Worm (Caenorhabditis elegans): ENCODE data around the gene M04B2.6.

M04B2.6 gene

ce11 chrIV:11474067-11474466, 36.5 kb downstream of the M04B2.6 start (continued):
- TF ChIP-seq C06A6.2 (GFP tag; conservative IDR thresholded peaks at IDR 0.05) (peak; percentile 46; the same call in 1 of the 2 replicates), B0261.1 (tag; optimal IDR thresholded peaks at IDR 0.05) (peak; percentile 87), mxl-1 (tag; optimal IDR thresholded peaks at IDR 0.05) (peak; percentile 94), ztf-22 (GFP tag; optimal IDR thresholded peaks at IDR 0.05) (no peak), C17E4.6 (GFP tag; IDR thresholded peaks at IDR 0.05) (peak; percentile 78; the same call in 1 of the 2 replicates), snpc-1.3 (tag; optimal IDR thresholded peaks at IDR 0.05; ENCODE audit: insufficient read depth) (peak; percentile 91), efl-1 (GFP tag; optimal IDR thresholded peaks at IDR 0.05) (no peak), ama-1 (optimal IDR thresholded peaks at IDR 0.05) (peak; percentile 52), ama-1 (GFP tag; optimal IDR thresholded peaks at IDR 0.05) (peak; percentile 84 to 93), ztf-25 (GFP tag; IDR thresholded peaks at IDR 0.05) (peak; percentile 98), snpc-3.4 (tag; optimal IDR thresholded peaks at IDR 0.05) (peak; percentile 84), egrh-3 (GFP tag; IDR thresholded peaks at IDR 0.05) (peak; percentile 50), K11D2.4 (GFP tag; IDR thresholded peaks at IDR 0.05) (peak; percentile 72; the same call in 1 of the 2 replicates), let-607 (tag; optimal IDR thresholded peaks at IDR 0.05) (peak; percentile 56 to 66), T26A5.8 (tag; optimal IDR thresholded peaks at IDR 0.05) (peak; percentile 87), F57A8.1 (GFP tag; optimal IDR thresholded peaks at IDR 0.05) (peak; percentile 96), dox-1 (GFP tag; IDR thresholded peaks at IDR 0.05) (peak; percentile 91), hlh-26 (GFP tag; conservative IDR thresholded peaks at IDR 0.05) (no peak), ceh-58 (GFP tag; IDR thresholded peaks at IDR 0.05) (peak; percentile 92; the same call in 1 of the 2 replicates), rpc-1 (optimal IDR thresholded peaks at IDR 0.05) (peak; percentile 75), rpc-1 (tag; optimal IDR thresholded peaks at IDR 0.05) (peak; percentile 95), atf-7 (tag; optimal IDR thresholded peaks at IDR 0.05) (peak; percentile 79), nfya-2 (GFP tag; IDR thresholded peaks at IDR 0.05) (0 out of 2 replicates have a peak, but pooled peaks have one; percentile 75), chd-7 (tag; optimal IDR thresholded peaks at IDR 0.05) (peak; percentile 89), athp-1 (tag; optimal IDR thresholded peaks at IDR 0.05) (peak; percentile 95), Y79H2A.3 (GFP tag; conservative IDR thresholded peaks at IDR 0.05) (0 out of 2 replicates have a peak, but pooled peaks have one; percentile 45), fkh-3 (tag; optimal IDR thresholded peaks at IDR 0.05) (peak; percentile 90), xnd-1 (tag; optimal IDR thresholded peaks at IDR 0.05) (no peak), madf-6 (GFP tag; IDR thresholded peaks at IDR 0.05) (peak; percentile 81), mel-28 (tag; optimal IDR thresholded peaks at IDR 0.05; ENCODE audit: borderline replicate concordance) (peak; percentile 50), F22D6.2 (tag; optimal IDR thresholded peaks at IDR 0.05) (peak; percentile 70), cebp-2 (GFP tag; IDR thresholded peaks at IDR 0.05) (peak; percentile 97), F49E8.2 (tag; optimal IDR thresholded peaks at IDR 0.05; ENCODE audit: insufficient read depth) (peak; percentile 86), lin-54 (GFP tag; optimal IDR thresholded peaks at IDR 0.05) (peak; percentile 83), ztf-6 (GFP tag; IDR thresholded peaks at IDR 0.05) (peak; percentile 73; the same call in 1 of the 2 replicates), snpc-1.1 (tag; optimal IDR thresholded peaks at IDR 0.05; ENCODE audit: insufficient read depth) (peak; percentile 67), zfh-2 (GFP tag; conservative IDR thresholded peaks at IDR 0.05) (peak; percentile 90), F52B5.7 (tag; optimal IDR thresholded peaks at IDR 0.05) (peak; percentile 98), F39B2.1 (GFP tag; IDR thresholded peaks at IDR 0.05) (peak; percentile 40; the same call in 1 of the 2 replicates), attf-3 (GFP tag; conservative IDR thresholded peaks at IDR 0.05) (peak; percentile 72), ztf-26 (tag; optimal IDR thresholded peaks at IDR 0.05) (peak; percentile 72), ztf-28 (GFP tag; IDR thresholded peaks at IDR 0.05) (peak; percentile 95), bed-1 (GFP tag; IDR thresholded peaks at IDR 0.05) (0 out of 2 replicates have a peak, but pooled peaks have one; percentile 91), mcd-1 (GFP tag; IDR thresholded peaks at IDR 0.05) (peak; percentile 70), lin-40 (tag; optimal IDR thresholded peaks at IDR 0.05) (peak; percentile 56), Y53G8AR.9 (GFP tag; conservative IDR thresholded peaks at IDR 0.05) (peak; percentile 86), zim-3 (tag; optimal IDR thresholded peaks at IDR 0.05) (peak; percentile 98), lin-26 (GFP tag; IDR thresholded peaks at IDR 0.05) (peak; percentile 99)

Data from whole organism, young adult.